Worm (Caenorhabditis elegans): ENCODE measurements around the gene micu-1.

ce11 chrIV:13319886-13320650, 22.3 kb downstream of the micu-1 start:
- TF ChIP-seq ceh-14 (tag; optimal IDR thresholded peaks at IDR 0.05) (no peak), ceh-18 (tag; optimal IDR thresholded peaks at IDR 0.05) (no peak), pax-1 (tag; optimal IDR thresholded peaks at IDR 0.05) (no peak), ceh-9 (tag; optimal IDR thresholded peaks at IDR 0.05) (no peak)

Measured in whole organism, late embryonic.